Fruit fly (Drosophila melanogaster) Kc167 (cell line): ENCODE measurements around the gene CG14642.

Experiments
- Myc ChIP-seq: fragments of >200 bp; optimal IDR thresholded peaks from 2 replicates; lab custom pipeline; 2017; ENCODE audit warnings: missing external identifiers
- h ChIP-seq: fragments of >200 bp; optimal IDR thresholded peaks from 3 replicates; lab custom pipeline; 2018; ENCODE audit warnings: missing external identifiers
- insv ChIP-seq: fragments of >200 bp; optimal IDR thresholded peaks from 3 replicates; lab custom pipeline; 2018; ENCODE audit warnings: missing external identifiers
- psq ChIP-seq: fragments of >200 bp; optimal IDR thresholded peaks from 2 replicates; lab custom pipeline; 2017; ENCODE audit warnings: missing external identifiers
- ttk ChIP-seq: sonication (Bioruptor generic); optimal IDR thresholded peaks from 2 replicates; lab custom pipeline; 2017; ENCODE audit warnings: missing external identifiers

- TF ChIP-seq h (no peak), psq (lab: Kevin White, UChicago) (no peak), insv (lab: Kevin White, UChicago) (no peak), ttk (lab: Kevin White, UChicago) (no peak), Myc (no peak)
Observed at dm6 chr3R:4243096-4243940, 801 bp upstream of the CG14642 start, which contains the start of gene CG34305.
